Worm (Caenorhabditis elegans): Measurements from ENCODE around the gene trap-2.

DNA sequence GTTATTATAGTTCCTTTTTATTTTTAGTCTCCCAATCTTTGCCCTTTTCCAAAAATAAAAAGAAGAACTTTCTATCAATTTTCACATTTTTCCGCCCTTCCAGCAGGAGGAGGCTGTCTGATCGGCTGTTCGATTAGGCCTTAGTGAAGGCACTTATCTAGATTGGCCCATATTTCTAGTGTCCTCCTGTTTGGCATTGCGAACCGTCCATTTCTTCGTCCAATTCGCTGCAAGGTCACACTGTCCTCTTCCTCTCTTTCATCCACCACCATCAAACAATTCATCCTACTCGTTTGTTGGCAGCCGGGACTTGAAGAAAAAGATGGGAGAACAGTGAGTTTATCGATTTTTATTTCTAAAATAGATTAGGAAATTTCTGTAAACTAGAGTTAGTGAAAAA is 4.3 kb upstream of the trap-2 start, which contains the start of gene T04G9.4:
- TF ChIP-seq ama-1 (optimal IDR thresholded peaks at IDR 0.05) (no peak), ets-7 (tag; optimal IDR thresholded peaks at IDR 0.05) (no peak), pes-1 (GFP tag; IDR thresholded peaks at IDR 0.05) (no peak), scrt-1 (GFP tag; IDR thresholded peaks at IDR 0.05) (no peak), tbx-11 (GFP tag; IDR thresholded peaks at IDR 0.05) (no peak), hmg-4 (GFP tag; optimal IDR thresholded peaks at IDR 0.05) (no peak), ceh-13 (GFP tag; optimal IDR thresholded peaks at IDR 0.05) (no peak), tbx-37 (GFP tag; conservative IDR thresholded peaks at IDR 0.05) (no peak), ceh-36 (tag; optimal IDR thresholded peaks at IDR 0.05) (no peak), flt-1 (GFP tag; IDR thresholded peaks at IDR 0.05) (no peak)

All from whole organism, early embryonic.